Worm (Caenorhabditis elegans) whole organism, L2 larva: ENCODE measurements around the gene srbc-1.

ENCODE experiments used
- C34F6.9 ChIP-seq: fragments of 150-350 bp; optimal IDR thresholded peaks from 2 replicates; lab custom pipeline; 2014; ENCODE audit warnings: missing biosample characterization, missing genetic modification characterization
- ama-1 ChIP-seq: fragments of 150-350 bp; optimal IDR thresholded peaks from 2 replicates; lab custom pipeline; 2018; ENCODE audit warnings: inconsistent platforms
- elt-3 ChIP-seq: sonication (generic microtip); optimal IDR thresholded peaks from 2 replicates; lab custom pipeline; 2017; ENCODE audit warnings: missing biosample characterization, missing genetic modification characterization
- fos-1 ChIP-seq: fragments of 150-350 bp; optimal IDR thresholded peaks from 2 replicates; lab custom pipeline; 2014; ENCODE audit warnings: missing biosample characterization, missing genetic modification characterization
- nhr-77 ChIP-seq: fragments of 150-350 bp; optimal IDR thresholded peaks from 2 replicates; lab custom pipeline; 2014; ENCODE audit warnings: missing biosample characterization, missing genetic modification characterization
- skn-1 ChIP-seq: sonication (generic microtip); optimal IDR thresholded peaks from 2 replicates; lab custom pipeline; 2017; ENCODE audit warnings: missing biosample characterization, missing genetic modification characterization
- snpc-4 ChIP-seq: fragments of 150-350 bp; optimal IDR thresholded peaks from 2 replicates; lab custom pipeline; 2014; ENCODE audit warnings: missing biosample characterization, missing genetic modification characterization
- unc-39 ChIP-seq: fragments of 150-350 bp; optimal IDR thresholded peaks from 2 replicates; lab custom pipeline; 2014; ENCODE audit warnings: missing biosample characterization, missing genetic modification characterization

DNA sequence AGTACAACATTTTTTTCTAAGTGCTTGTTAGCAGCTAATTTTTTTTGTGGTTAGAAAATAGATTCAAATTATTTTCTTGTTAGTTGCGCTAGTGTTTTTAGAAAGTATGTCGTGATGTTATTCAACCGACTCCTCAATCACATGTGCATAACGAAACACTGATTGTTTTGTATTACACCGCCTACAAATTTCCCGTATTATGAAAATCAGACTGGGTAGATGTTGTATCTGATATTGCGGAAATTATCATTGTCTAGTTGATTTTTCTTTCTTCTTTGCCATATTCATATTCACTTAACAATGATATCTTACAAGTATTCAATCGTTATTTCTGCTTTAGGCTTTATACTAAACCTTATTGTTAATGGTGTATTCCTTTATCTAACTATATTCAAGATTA lies 49.5 kb upstream of the srbc-1 start, which contains the start of gene str-63:
- TF ChIP-seq nhr-77 (tag; lab: Kevin White, UChicago) = no peak
- no peak for TF ChIP-seq elt-3
- TF ChIP-seq ama-1 = no peak
- TF ChIP-seq fos-1 (tag; lab: Kevin White, UChicago) = no peak
- no peak for TF ChIP-seq skn-1 (tag; lab: Kevin White, UChicago)
- no peak for TF ChIP-seq snpc-4 (tag; lab: Kevin White, UChicago)
- no peak for TF ChIP-seq C34F6.9 (tag; lab: Kevin White, UChicago)
- no peak for TF ChIP-seq unc-39 (tag; lab: Kevin White, UChicago)
